Worm (Caenorhabditis elegans) whole organism, L1 larva: ENCODE measurements around the gene C13G5.2.

Experiments used
- C04F5.9 ChIP-seq: sonication (generic microtip); optimal IDR thresholded peaks from 2 replicates; lab custom pipeline; 2016; ENCODE audit warnings: missing genetic modification characterization, missing compliant biosample characterization
- aly-2 ChIP-seq: fragments of 150-350 bp; optimal IDR thresholded peaks from 2 replicates; lab custom pipeline; 2014; ENCODE audit warnings: missing biosample characterization, missing genetic modification characterization
- ama-1 ChIP-seq: fragments of 150-350 bp; optimal IDR thresholded peaks from 2 replicates; lab custom pipeline; 2014
- ceh-63 ChIP-seq: fragments of 200-800 bp; sonication (Bioruptor generic); optimal IDR thresholded peaks from 2 replicates; lab custom pipeline; 2018; ENCODE audit warnings: mild to moderate bottlenecking, missing genetic modification characterization, missing compliant biosample characterization
- ceh-82 ChIP-seq, 3 experiments: fragments of 150-350 bp in 1 of 3; sonication (generic microtip) in 2 of 3; optimal IDR thresholded peaks; 2 replicates each; lab custom pipeline; 2014 to 2017; ENCODE audit warnings: missing biosample characterization in 3 of 3, missing genetic modification characterization in 3 of 3
- ceh-88 ChIP-seq: fragments of 200-800 bp; sonication (Bioruptor generic); IDR thresholded peaks from 2 replicates; pipeline ENCODE4 v1.3.6; 2022; ENCODE audit warnings: missing genetic modification characterization, missing compliant biosample characterization
- dpl-1 ChIP-seq, 3 experiments: fragments of 150-350 bp in 2 of 3; sonication (generic microtip) in 1 of 3; optimal IDR thresholded peaks; 2 replicates each; lab custom pipeline; 2014 to 2017; ENCODE audit warnings: missing biosample characterization in 3 of 3, missing genetic modification characterization in 3 of 3, missing genetic modification reagents in 3 of 3
- dsc-1 ChIP-seq: sonication (generic microtip); optimal IDR thresholded peaks from 2 replicates; lab custom pipeline; 2016; ENCODE audit warnings: mild to moderate bottlenecking, missing genetic modification characterization, missing compliant biosample characterization
- efl-1 ChIP-seq, 4 experiments: fragments of 150-350 bp; optimal IDR thresholded peaks in 3 of 4; peaks in 1 of 4; 1 replicate in 1 of 4; 2 replicates in 3 of 4; lab custom pipeline; 2014; ENCODE audit warnings: missing biosample characterization in 2 of 4, missing genetic modification characterization in 2 of 4, missing genetic modification reagents in 2 of 4
- efl-3 ChIP-seq: fragments of 200-800 bp; sonication (Bioruptor generic); optimal IDR thresholded peaks from 2 replicates; lab custom pipeline; 2018; ENCODE audit warnings: mild to moderate bottlenecking, missing genetic modification characterization, missing compliant biosample characterization
- egl-27 ChIP-seq, 2 experiments: fragments of 150-350 bp in 1 of 2; sonication (generic microtip); optimal IDR thresholded peaks; 3 replicates each; lab custom pipeline; 2017 to 2018; ENCODE audit warnings: missing biosample characterization in 2 of 2, missing genetic modification characterization in 2 of 2, missing genetic modification reagents in 2 of 2
- fkh-8 ChIP-seq: sonication (generic microtip); optimal IDR thresholded peaks from 2 replicates; lab custom pipeline; 2016; ENCODE audit warnings: mild to moderate bottlenecking, missing genetic modification characterization, missing compliant biosample characterization
- fos-1 ChIP-seq: fragments of 150-350 bp; optimal IDR thresholded peaks from 2 replicates; lab custom pipeline; 2014; ENCODE audit warnings: missing biosample characterization, missing genetic modification characterization
- grh-1 ChIP-seq: fragments of 200-800 bp; sonication (Bioruptor generic); IDR thresholded peaks from 2 replicates; pipeline ENCODE4 v1.3.6; 2022; ENCODE audit warnings: missing genetic modification reagents, missing genetic modification characterization, missing compliant biosample characterization
- hlh-17 ChIP-seq: fragments of 200-800 bp; sonication (Bioruptor generic); optimal IDR thresholded peaks from 2 replicates; lab custom pipeline; 2018; ENCODE audit warnings: missing genetic modification characterization, mild to moderate bottlenecking, missing compliant biosample characterization, moderate library complexity, borderline replicate concordance
- hlh-4 ChIP-seq: sonication (generic microtip); optimal IDR thresholded peaks from 2 replicates; lab custom pipeline; 2016; ENCODE audit warnings: mild to moderate bottlenecking, missing genetic modification characterization, missing compliant biosample characterization
- hpl-2 ChIP-seq: fragments of 150-350 bp; optimal IDR thresholded peaks from 2 replicates; lab custom pipeline; 2014; ENCODE audit warnings: missing biosample characterization, missing genetic modification reagents, missing genetic modification characterization
- irx-1 ChIP-seq: sonication (generic microtip); optimal IDR thresholded peaks from 2 replicates; lab custom pipeline; 2016; ENCODE audit warnings: missing genetic modification characterization, missing compliant biosample characterization
- isw-1 ChIP-seq: fragments of 200-800 bp; sonication (Bioruptor generic); IDR thresholded peaks from 2 replicates; pipeline ENCODE4 v1.3.6; 2022; ENCODE audit warnings: missing genetic modification characterization, missing compliant biosample characterization
- lin-13 ChIP-seq: fragments of 150-350 bp; optimal IDR thresholded peaks from 2 replicates; lab custom pipeline; 2014; ENCODE audit warnings: missing biosample characterization, missing genetic modification reagents, missing genetic modification characterization
- lin-14 ChIP-seq: fragments of 200-800 bp; sonication (Bioruptor generic); optimal IDR thresholded peaks from 2 replicates; lab custom pipeline; 2018; ENCODE audit warnings: mild to moderate bottlenecking, missing genetic modification characterization, moderate library complexity, missing compliant biosample characterization
- lin-15B ChIP-seq: fragments of 150-350 bp; sonication (generic microtip); optimal IDR thresholded peaks from 3 replicates; lab custom pipeline; 2014; ENCODE audit warnings: missing biosample characterization, missing genetic modification characterization
- lin-35 ChIP-seq, 2 experiments: fragments of 150-350 bp; optimal IDR thresholded peaks; 2 replicates each; lab custom pipeline; 2014; ENCODE audit warnings: missing biosample characterization in 2 of 2, missing genetic modification characterization in 2 of 2, missing genetic modification reagents in 2 of 2
- lir-3 ChIP-seq: sonication (generic microtip); optimal IDR thresholded peaks from 2 replicates; lab custom pipeline; 2016; ENCODE audit warnings: mild to moderate bottlenecking, missing genetic modification characterization, moderate library complexity, missing compliant biosample characterization; ENCODE audit not compliant: poor library complexity
- lsy-2 ChIP-seq, 2 experiments: fragments of 150-350 bp; optimal IDR thresholded peaks; 2 replicates each; lab custom pipeline; 2014; ENCODE audit warnings: missing biosample characterization in 2 of 2, missing genetic modification characterization in 2 of 2
- mab-9 ChIP-seq: fragments of 200-800 bp; sonication (Bioruptor generic); IDR thresholded peaks from 2 replicates; pipeline ENCODE4 v1.3.6; 2022; ENCODE audit warnings: missing genetic modification reagents, missing genetic modification characterization, missing compliant biosample characterization
- mdl-1 ChIP-seq, 2 experiments: fragments of 150-350 bp; optimal IDR thresholded peaks; 2 replicates each; lab custom pipeline; 2014 to 2017; ENCODE audit warnings: missing biosample characterization in 2 of 2, missing genetic modification characterization in 2 of 2, inconsistent platforms in 1 of 2
- mef-2 ChIP-seq: fragments of 150-350 bp; optimal IDR thresholded peaks from 2 replicates; lab custom pipeline; 2014; ENCODE audit warnings: missing biosample characterization, missing genetic modification characterization
- nhr-11 ChIP-seq: fragments of 150-350 bp; optimal IDR thresholded peaks from 2 replicates; lab custom pipeline; 2014; ENCODE audit warnings: missing biosample characterization, missing genetic modification characterization
- nhr-19 ChIP-seq: fragments of 200-800 bp; sonication (Bioruptor generic); conservative IDR thresholded peaks from 2 replicates; pipeline ENCODE4 v1.3.6; 2022; ENCODE audit warnings: missing genetic modification characterization, missing compliant biosample characterization
- nhr-20 ChIP-seq: sonication (generic microtip); optimal IDR thresholded peaks from 2 replicates; lab custom pipeline; 2016; ENCODE audit warnings: mild to moderate bottlenecking, missing genetic modification characterization, missing compliant biosample characterization
- nhr-47 ChIP-seq: sonication (generic microtip); optimal IDR thresholded peaks from 2 replicates; lab custom pipeline; 2016; ENCODE audit warnings: mild to moderate bottlenecking, missing genetic modification characterization, moderate library complexity, missing compliant biosample characterization
- nhr-71 ChIP-seq: sonication (generic microtip); optimal IDR thresholded peaks from 2 replicates; lab custom pipeline; 2016; ENCODE audit warnings: mild to moderate bottlenecking, missing genetic modification characterization, moderate library complexity, missing compliant biosample characterization
- nhr-77 ChIP-seq: fragments of 150-350 bp; optimal IDR thresholded peaks from 2 replicates; lab custom pipeline; 2014; ENCODE audit warnings: missing biosample characterization, missing genetic modification characterization
- nhr-84 ChIP-seq: sonication (generic microtip); optimal IDR thresholded peaks from 2 replicates; lab custom pipeline; 2017; ENCODE audit warnings: missing biosample characterization, missing genetic modification characterization
- skn-1 ChIP-seq: fragments of 150-350 bp; optimal IDR thresholded peaks from 2 replicates; lab custom pipeline; 2014; ENCODE audit warnings: missing biosample characterization, missing genetic modification characterization
- snu-23 ChIP-seq: sonication (generic microtip); optimal IDR thresholded peaks from 2 replicates; lab custom pipeline; 2016; ENCODE audit warnings: missing genetic modification characterization, missing compliant biosample characterization
- sox-4 ChIP-seq: sonication (generic microtip); optimal IDR thresholded peaks from 2 replicates; lab custom pipeline; 2016; ENCODE audit warnings: missing genetic modification characterization, missing compliant biosample characterization
- swsn-7 ChIP-seq: sonication (generic microtip); optimal IDR thresholded peaks from 2 replicates; lab custom pipeline; 2016; ENCODE audit warnings: missing genetic modification characterization, missing compliant biosample characterization
- tbx-2 ChIP-seq: sonication (generic microtip); optimal IDR thresholded peaks from 2 replicates; lab custom pipeline; 2016; ENCODE audit warnings: missing genetic modification characterization, missing compliant biosample characterization
- tlp-1 ChIP-seq: fragments of 150-350 bp; optimal IDR thresholded peaks from 2 replicates; lab custom pipeline; 2014; ENCODE audit warnings: missing biosample characterization, missing genetic modification characterization
- unc-130 ChIP-seq: fragments of 150-350 bp; optimal IDR thresholded peaks from 2 replicates; lab custom pipeline; 2017; ENCODE audit warnings: missing biosample characterization, missing genetic modification characterization, inconsistent platforms
- unc-62 ChIP-seq: fragments of 150-350 bp; optimal IDR thresholded peaks from 2 replicates; lab custom pipeline; 2014; ENCODE audit warnings: missing biosample characterization, missing genetic modification reagents, missing genetic modification characterization
- unc-86 ChIP-seq: sonication (generic microtip); optimal IDR thresholded peaks from 2 replicates; lab custom pipeline; 2016; ENCODE audit warnings: missing genetic modification characterization, missing compliant biosample characterization
- unc-98 ChIP-seq: fragments of 200-800 bp; sonication (Bioruptor generic); IDR thresholded peaks from 2 replicates; pipeline ENCODE4 v1.3.6; 2022; ENCODE audit warnings: missing genetic modification characterization, missing compliant biosample characterization
- vab-15 ChIP-seq: sonication (generic microtip); optimal IDR thresholded peaks from 2 replicates; lab custom pipeline; 2017; ENCODE audit warnings: missing genotype, mild to moderate bottlenecking, missing genetic modification characterization, missing compliant biosample characterization
- ztf-4 ChIP-seq: fragments of 150-350 bp; optimal IDR thresholded peaks from 2 replicates; lab custom pipeline; 2014; ENCODE audit warnings: missing biosample characterization, missing genetic modification characterization

The C13G5.2 gene

ce11 chrIII:8618412-8618960, at the start of gene C13G5.2:
Gene C13G5.2 (minus strand): TSS chrIII:8618462.
- TF ChIP-seq efl-1 (optimal IDR thresholded peaks at IDR 0.05; lab: Kevin White, UChicago) = no peak
- TF ChIP-seq efl-1 (GFP tag; optimal IDR thresholded peaks at IDR 0.05 in 1 of 2; lab: Kevin White, UChicago) = peak in 1 of 2 experiments; percentile 33
- TF ChIP-seq aly-2 (tag; lab: Kevin White, UChicago) = no peak
- TF ChIP-seq ztf-4 (tag; lab: Kevin White, UChicago) = no peak
- TF ChIP-seq dsc-1 (tag; lab: Kevin White, UChicago) = no peak
- no peak for TF ChIP-seq fos-1 (tag; lab: Kevin White, UChicago)
- TF ChIP-seq hpl-2 = no peak

ce11 chrIII:8667382-8667781, 49.1 kb upstream of the C13G5.2 start, which contains the start of gene dpy-19:
Gene dpy-19 (minus strand): TSS chrIII:8667482.
- TF ChIP-seq snu-23 (GFP tag; lab: Kevin White, UChicago) (no peak), swsn-7 (tag; lab: Kevin White, UChicago) (no peak), dpl-1 (GFP tag; optimal IDR thresholded peaks at IDR 0.05; lab: Kevin White, UChicago) (no peak), aly-2 (tag; lab: Kevin White, UChicago) (no peak), nhr-77 (no peak), isw-1 (no peak), lsy-2 (tag; optimal IDR thresholded peaks at IDR 0.05; lab: Kevin White, UChicago) (no peak), nhr-11 (tag; lab: Kevin White, UChicago) (no peak), ceh-82 (tag; optimal IDR thresholded peaks at IDR 0.05; lab: Kevin White, UChicago) (no peak), nhr-19 (GFP tag; lab: Robert Waterston, UW) (no peak), tlp-1 (tag; lab: Kevin White, UChicago) (no peak), nhr-47 (tag; lab: Kevin White, UChicago) (no peak)

- TF ChIP-seq unc-98 (GFP tag; lab: Robert Waterston, UW) (no peak), swsn-7 (tag; lab: Kevin White, UChicago) (no peak), tbx-2 (no peak), mab-9 (GFP tag; lab: Robert Waterston, UW) (no peak), nhr-77 (no peak), nhr-84 (tag; lab: Kevin White, UChicago) (no peak), irx-1 (peak; percentile 13), snu-23 (GFP tag; lab: Kevin White, UChicago) (no peak), aly-2 (tag; lab: Kevin White, UChicago) (no peak), lir-3 (peak; percentile 18), lin-13 (GFP tag; lab: Kevin White, UChicago) (no peak), nhr-11 (tag; lab: Kevin White, UChicago) (no peak), lin-14 (GFP tag; lab: Kevin White, UChicago) (peak; percentile 46), ama-1 (no peak), unc-130 (tag; lab: Kevin White, UChicago) (no peak), skn-1 (tag; lab: Kevin White, UChicago) (no peak), ceh-63 (GFP tag; lab: Kevin White, UChicago) (no peak), lin-35 (GFP tag; optimal IDR thresholded peaks at IDR 0.05; lab: Kevin White, UChicago) (no peak), ceh-88 (GFP tag; lab: Robert Waterston, UW) (no peak), C04F5.9 (tag; lab: Kevin White, UChicago) (no peak), dsc-1 (tag; lab: Kevin White, UChicago) (peak; percentile 14), vab-15 (tag; lab: Kevin White, UChicago) (no peak), hlh-17 (GFP tag; lab: Kevin White, UChicago) (no peak), lin-15B (tag; lab: Kevin White, UChicago) (no peak), fos-1 (tag; lab: Kevin White, UChicago) (no peak), nhr-47 (tag; lab: Kevin White, UChicago) (peak; percentile 27), efl-3 (GFP tag; lab: Kevin White, UChicago) (no peak), unc-86 (no peak), fkh-8 (tag; lab: Kevin White, UChicago) (peak; percentile 70), sox-4 (tag; lab: Kevin White, UChicago) (peak; percentile 55), egl-27 (tag; optimal IDR thresholded peaks at IDR 0.05; lab: Kevin White, UChicago) (no peak), nhr-20 (tag; lab: Kevin White, UChicago) (no peak), unc-62 (no peak), nhr-71 (peak; percentile 54), mef-2 (tag; lab: Kevin White, UChicago) (no peak), grh-1 (no peak), hlh-4 (tag; lab: Kevin White, UChicago) (peak; percentile 8), mdl-1 (tag; optimal IDR thresholded peaks at IDR 0.05; lab: Kevin White, UChicago) (no peak)
These were observed 46.7 kb upstream of the C13G5.2 start, which contains the start of gene F22B7.1 for ce11 chrIII:8664897-8665388. Gene F22B7.1 (plus strand): TSS chrIII:8665338.
